Worm (Caenorhabditis elegans) whole organism, L4 larva: ENCODE data around the gene F16B4.6.

ENCODE experiments used
- daf-16 ChIP-seq, 3 experiments: sonication (generic microtip); optimal IDR thresholded peaks; 2 replicates each; lab custom pipeline; 2016 to 2017; ENCODE audit warnings: missing genetic modification characterization in 3 of 3, missing genetic modification reagents in 3 of 3, mild to moderate bottlenecking in 2 of 3, missing compliant biosample characterization in 2 of 3, missing biosample characterization in 1 of 3, moderate library complexity in 1 of 3
- lin-15B ChIP-seq: fragments of 150-350 bp; sonication (generic microtip); optimal IDR thresholded peaks from 3 replicates; lab custom pipeline; 2014; ENCODE audit warnings: missing biosample characterization, missing genetic modification characterization
- nhr-76 ChIP-seq: fragments of 150-350 bp; optimal IDR thresholded peaks from 2 replicates; lab custom pipeline; 2014; ENCODE audit warnings: missing biosample characterization, missing genetic modification characterization
- php-3 ChIP-seq: fragments of 200-800 bp; sonication (Bioruptor generic); IDR thresholded peaks from 2 replicates; pipeline ENCODE4 v1.3.6; 2022; ENCODE audit warnings: missing genetic modification reagents, missing genetic modification characterization, missing compliant biosample characterization
- spr-1 ChIP-seq: sonication (generic microtip); optimal IDR thresholded peaks from 2 replicates; lab custom pipeline; 2016; ENCODE audit warnings: mild to moderate bottlenecking, missing genetic modification characterization, missing compliant biosample characterization
- spr-3 ChIP-seq: fragments of 200-800 bp; sonication (Bioruptor generic); optimal IDR thresholded peaks from 2 replicates; lab custom pipeline; 2018; ENCODE audit warnings: mild to moderate bottlenecking, missing genetic modification characterization, missing compliant biosample characterization
- tag-97 ChIP-seq: fragments of 200-800 bp; sonication (Bioruptor generic); IDR thresholded peaks from 2 replicates; pipeline ENCODE4 v1.3.6; 2022; ENCODE audit warnings: missing genetic modification characterization, missing compliant biosample characterization
- ztf-7 ChIP-seq: fragments of 150-350 bp; optimal IDR thresholded peaks from 2 replicates; lab custom pipeline; 2014; ENCODE audit warnings: missing biosample characterization, missing genetic modification characterization

F16B4.6 gene

ce11 chrV:1631148-1631547 is 44.1 kb downstream of the F16B4.6 start, which contains the start of gene Y46H3D.8:
Gene Y46H3D.8 (minus strand): TSS chrV:1631248.
- no peak for TF ChIP-seq lin-15B

- TF ChIP-seq spr-3 (no peak), nhr-76 (tag; lab: Kevin White, UChicago) (no peak), php-3 (GFP tag; lab: Robert Waterston, UW) (no peak), spr-1 (no peak), daf-16 (GFP tag; optimal IDR thresholded peaks at IDR 0.05; lab: Kevin White, UChicago) (no peak), daf-16 (tag; optimal IDR thresholded peaks at IDR 0.05; lab: Kevin White, UChicago) (no peak), ztf-7 (tag; lab: Kevin White, UChicago) (no peak)
- TF ChIP-seq, all 104 proteins: peak for 0
Measured at ce11 chrV:1631717-1632116, 44.7 kb downstream of the F16B4.6 start, which contains the start of gene irld-17. Gene irld-17 (plus strand): TSS chrV:1632017.

ce11 chrV:1635859-1636258 is 48.9 kb downstream of the F16B4.6 start, which contains the start of gene str-222:
Gene str-222 (plus strand): TSS chrV:1636159.
- no peak for TF ChIP-seq tag-97
